Fruit fly (Drosophila melanogaster): ENCODE data around the gene CG33177.

CG33177 gene

DNA sequence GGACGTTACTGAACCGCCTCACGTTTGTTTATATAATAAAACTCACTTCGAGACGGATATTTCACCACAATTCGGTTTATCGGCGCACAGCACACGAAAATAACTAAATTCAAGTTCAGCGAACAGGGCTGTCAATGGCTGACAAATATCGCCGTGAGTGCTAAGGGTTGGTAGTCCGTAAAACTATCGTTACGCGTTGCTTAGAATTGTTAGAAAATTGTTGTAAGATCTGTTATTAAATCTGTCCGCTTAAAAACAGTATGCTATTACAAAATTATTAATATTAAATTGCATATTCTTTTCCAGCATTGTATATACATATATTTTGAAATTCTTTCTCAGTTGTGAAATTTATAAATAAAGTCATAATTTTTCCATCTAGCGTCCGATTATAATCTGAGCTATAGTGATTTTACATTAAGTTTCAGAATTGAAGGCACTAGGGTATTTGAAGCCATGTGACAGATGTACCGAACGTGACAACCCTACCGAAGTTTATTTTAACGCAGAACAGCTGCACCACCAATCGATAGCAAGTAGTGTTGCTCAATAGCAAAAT is 3.5 kb downstream of the CG33177 start, which contains the start of gene Cox17 (continued):
- TF ChIP-seq hb (GFP tag; IDR thresholded peaks at IDR 0.05; ENCODE audit: partially characterized antibody): peak; percentile 67; the same call in 1 of the 3 replicates
- peak; percentile 84 for TF ChIP-seq Scr (GFP tag; IDR thresholded peaks at IDR 0.05; ENCODE audit: partially characterized antibody)
- TF ChIP-seq CG3281 (GFP tag; optimal IDR thresholded peaks at IDR 0.05): peak; percentile 78
- peak; percentile 55; the same call in 1 of the 3 replicates for TF ChIP-seq ase (GFP tag; IDR thresholded peaks at IDR 0.05)
- peak; percentile 84 for TF ChIP-seq Chrac-16 (GFP tag; optimal IDR thresholded peaks at IDR 0.05)
- peak; percentile 85 for TF ChIP-seq CG18476 (GFP tag; optimal IDR thresholded peaks at IDR 0.05)
- peak; percentile 76 for TF ChIP-seq HLH54F (GFP tag; optimal IDR thresholded peaks at IDR 0.05)
- TF ChIP-seq org-1 (GFP tag; optimal IDR thresholded peaks at IDR 0.05): peak; percentile 71
- peak; percentile 75 for TF ChIP-seq Oli (tag; optimal IDR thresholded peaks at IDR 0.05)
- peak; percentile 78 for TF ChIP-seq Hand (GFP tag; optimal IDR thresholded peaks at IDR 0.05)
- no peak for TF ChIP-seq usp (GFP tag; optimal IDR thresholded peaks at IDR 0.05)
- peak; percentile 48 for TF ChIP-seq croc (GFP tag; conservative IDR thresholded peaks at IDR 0.05)
- no peak for TF ChIP-seq Doc2 (GFP tag; IDR thresholded peaks at IDR 0.05)
- TF ChIP-seq CG7963 (GFP tag; IDR thresholded peaks at IDR 0.05; ENCODE audit: partially characterized antibody): peak; percentile 47; the same call in 1 of the 3 replicates
- TF ChIP-seq NFAT (GFP tag; IDR thresholded peaks at IDR 0.05): peak; percentile 56
- peak; percentile 79 for TF ChIP-seq fd96Cb (tag; optimal IDR thresholded peaks at IDR 0.05)
- peak; percentile 82 for TF ChIP-seq lab (GFP tag; optimal IDR thresholded peaks at IDR 0.05)
- peak; percentile 86 for TF ChIP-seq CG10209 (GFP tag; optimal IDR thresholded peaks at IDR 0.05)
- no peak for TF ChIP-seq cas (GFP tag; IDR thresholded peaks at IDR 0.05)
- TF ChIP-seq CG1024 (GFP tag; IDR thresholded peaks at IDR 0.05): peak; percentile 3; the same call in 1 of the 2 replicates
- peak; percentile 81 for TF ChIP-seq NfI (GFP tag; optimal IDR thresholded peaks at IDR 0.05)
- TF ChIP-seq Sox102F (GFP tag; optimal IDR thresholded peaks at IDR 0.05): peak; percentile 78
- TF ChIP-seq Blimp-1 (GFP tag; optimal IDR thresholded peaks at IDR 0.05): peak; percentile 73
- TF ChIP-seq az2 (GFP tag; optimal IDR thresholded peaks at IDR 0.05): peak; percentile 83
- TF ChIP-seq ash1 (GFP tag; optimal IDR thresholded peaks at IDR 0.05): no peak
- TF ChIP-seq sc (optimal IDR thresholded peaks at IDR 0.05): no peak
- TF ChIP-seq sc (GFP tag; optimal IDR thresholded peaks at IDR 0.05): peak; percentile 63
- TF ChIP-seq vfl (GFP tag; optimal IDR thresholded peaks at IDR 0.05): peak; percentile 73
- peak; percentile 68; the same call in 2 of the 3 replicates for TF ChIP-seq CG11093 (GFP tag; IDR thresholded peaks at IDR 0.05)
- no peak for TF ChIP-seq Awh (GFP tag; IDR thresholded peaks at IDR 0.05)
- TF ChIP-seq ab (GFP tag; optimal IDR thresholded peaks at IDR 0.05): peak; percentile 28
- TF ChIP-seq Lpt (GFP tag; optimal IDR thresholded peaks at IDR 0.05): no peak
- TF ChIP-seq CG4424 (GFP tag; optimal IDR thresholded peaks at IDR 0.05): peak; percentile 82
- TF ChIP-seq CG9817 (tag; optimal IDR thresholded peaks at IDR 0.05): peak; percentile 83
- TF ChIP-seq CG11723 (GFP tag; optimal IDR thresholded peaks at IDR 0.05): peak; percentile 70
- peak; percentile 88 for TF ChIP-seq Hr3 (GFP tag; optimal IDR thresholded peaks at IDR 0.05)
- TF ChIP-seq CG33213 (GFP tag; optimal IDR thresholded peaks at IDR 0.05): peak; percentile 16
- peak; percentile 70 for TF ChIP-seq CG14441 (GFP tag; IDR thresholded peaks at IDR 0.05)
- peak; percentile 22 for TF ChIP-seq CrebB (tag; optimal IDR thresholded peaks at IDR 0.05)
- TF ChIP-seq ems (GFP tag; optimal IDR thresholded peaks at IDR 0.05): peak; percentile 67
- no peak for TF ChIP-seq CG5953 (GFP tag; IDR thresholded peaks at IDR 0.05)
- peak; percentile 18 for TF ChIP-seq CG15073 (GFP tag; optimal IDR thresholded peaks at IDR 0.05)
- no peak for TF ChIP-seq CG8478 (optimal IDR thresholded peaks at IDR 0.05)
- TF ChIP-seq Dip3 (GFP tag; optimal IDR thresholded peaks at IDR 0.05): peak; percentile 49
- peak; percentile 0 for TF ChIP-seq CG1792 (GFP tag; optimal IDR thresholded peaks at IDR 0.05)
- no peak for TF ChIP-seq ERR (GFP tag; optimal IDR thresholded peaks at IDR 0.05)
- peak in 1 of 2 experiments; percentile 53 for TF ChIP-seq insv (GFP tag; optimal IDR thresholded peaks at IDR 0.05)
- TF ChIP-seq trh (GFP tag; optimal IDR thresholded peaks at IDR 0.05): peak; percentile 73
- no peak; the same call in none of the 2 replicates for TF ChIP-seq CG4730 (GFP tag; IDR thresholded peaks at IDR 0.05)

Data from whole organism, embryonic.